Worm (Caenorhabditis elegans) whole organism, dauer: ENCODE measurements around the gene fbxa-116.

Experiments used
- unc-62 ChIP-seq: sonication (generic microtip); optimal IDR thresholded peaks from 2 replicates; lab custom pipeline; 2017; ENCODE audit warnings: missing biosample characterization, missing genetic modification reagents, missing genetic modification characterization

The fbxa-116 gene

ce11 chrV:20195451-20196036 lies 6.9 kb upstream of the fbxa-116 start, which contains the start of the genes srh-217 and Y113G7B.28:
TSS of gene srh-217 (minus strand) at chrV:20195551.
TSS of gene Y113G7B.28 (plus strand) at chrV:20195986.
- no peak for TF ChIP-seq unc-62 (GFP tag; lab: Kevin White, UChicago)

ce11 chrV:20192102-20192880 lies 3.6 kb upstream of the fbxa-116 start, which contains the start of the genes fbxa-115 and Y113G7B.27:
TSS of gene fbxa-115 (minus strand) at chrV:20192152.
TSS of gene Y113G7B.27 (plus strand) at chrV:20192830.
- no peak for TF ChIP-seq unc-62 (GFP tag; lab: Kevin White, UChicago)

ce11 chrV:20186579-20186978 lies 2.1 kb downstream of the fbxa-116 start, which contains the start of gene srz-16:
TSS of gene srz-16 (minus strand) at chrV:20186679.
- TF ChIP-seq unc-62 (GFP tag; lab: Kevin White, UChicago) = no peak

DNA sequence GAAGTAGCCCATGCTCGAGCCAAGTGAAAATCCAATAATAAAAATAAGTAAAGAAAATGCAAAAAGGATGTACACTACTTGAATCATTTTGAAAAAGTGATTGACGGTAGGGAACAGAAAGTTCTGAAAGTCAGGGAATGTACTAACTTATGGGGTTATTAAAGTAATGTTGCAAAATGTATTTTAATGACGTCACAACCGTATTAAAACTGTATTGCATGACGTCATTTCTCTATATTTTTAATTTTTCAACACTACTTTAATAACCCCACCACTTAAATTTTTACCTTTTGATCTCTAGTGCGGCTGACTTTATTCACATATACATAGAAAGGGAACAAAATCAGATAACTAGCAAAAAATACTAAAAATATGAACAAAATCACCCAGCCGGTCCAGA lies 6.4 kb downstream of the fbxa-116 start:
- TF ChIP-seq unc-62 (GFP tag; lab: Kevin White, UChicago) = no peak

DNA sequence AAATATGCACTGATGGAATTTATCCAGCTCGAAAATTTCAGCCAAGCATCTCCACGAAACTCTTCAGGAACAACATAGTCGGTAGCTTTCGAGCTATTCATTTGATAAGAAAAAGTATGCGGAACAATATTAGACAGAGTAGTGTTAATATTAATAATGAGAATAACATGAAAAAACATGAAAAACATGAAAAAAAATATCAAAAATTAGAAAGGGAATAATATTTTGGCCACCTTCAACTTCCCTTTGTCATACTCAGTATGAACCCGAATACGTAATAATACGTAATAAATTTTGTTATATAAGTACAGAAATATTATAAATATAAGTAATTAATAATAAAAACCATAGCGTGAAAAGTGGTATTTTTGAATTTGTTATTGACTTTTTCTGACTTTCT lies 16.7 kb downstream of the fbxa-116 start, which contains the start of gene srw-39:
Gene srw-39, minus strand, starts transcription at position 101 of the 400 bp plus-strand sequence.
- no peak for TF ChIP-seq unc-62 (GFP tag; lab: Kevin White, UChicago)

ce11 chrV:20165808-20166207 lies 22.9 kb downstream of the fbxa-116 start:
- TF ChIP-seq unc-62 (GFP tag; lab: Kevin White, UChicago) = no peak

DNA sequence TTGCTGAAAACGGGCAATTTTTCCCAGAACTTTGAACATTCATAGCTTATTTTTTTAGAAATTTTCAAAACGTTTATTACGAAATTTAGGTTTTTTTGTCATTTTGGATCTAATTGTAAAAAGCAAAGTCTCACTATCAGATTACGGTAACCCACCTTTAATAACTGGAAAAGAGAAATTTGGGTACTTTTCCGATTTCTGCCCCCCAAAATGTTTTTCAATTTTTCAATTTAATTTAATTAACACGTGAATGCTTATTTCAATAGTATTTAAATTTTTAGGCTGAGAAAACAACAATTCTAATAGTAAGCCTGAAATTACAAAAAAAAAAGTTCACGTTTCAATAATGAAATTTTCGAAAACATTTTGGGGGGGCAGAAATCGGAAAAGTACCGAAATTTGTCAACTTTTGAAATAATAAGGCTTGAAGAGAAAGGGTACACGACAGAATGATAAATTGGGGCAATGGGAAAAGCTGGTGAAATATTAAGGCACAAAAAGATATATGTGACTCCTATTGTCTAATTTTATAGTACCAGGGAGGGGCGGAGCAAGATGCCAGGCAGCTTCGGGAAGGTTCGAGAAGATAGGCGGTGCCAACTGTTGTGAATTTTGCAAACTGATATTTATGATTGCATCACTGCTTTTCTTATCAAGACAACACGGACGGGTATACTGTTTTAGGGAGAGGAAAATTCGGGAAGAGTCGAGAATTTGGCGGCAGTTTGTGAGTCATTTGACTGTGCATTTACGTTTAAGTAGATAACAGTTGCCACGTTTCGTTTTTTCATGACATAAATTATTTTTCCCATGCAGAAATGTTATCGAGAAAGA lies 24.4 kb downstream of the fbxa-116 start, which contains the start of gene F19B2.5:
Gene F19B2.5, minus strand, starts transcription at position 107 of the 834 bp plus-strand sequence.
- TF ChIP-seq unc-62 (GFP tag; lab: Kevin White, UChicago) = no peak

DNA sequence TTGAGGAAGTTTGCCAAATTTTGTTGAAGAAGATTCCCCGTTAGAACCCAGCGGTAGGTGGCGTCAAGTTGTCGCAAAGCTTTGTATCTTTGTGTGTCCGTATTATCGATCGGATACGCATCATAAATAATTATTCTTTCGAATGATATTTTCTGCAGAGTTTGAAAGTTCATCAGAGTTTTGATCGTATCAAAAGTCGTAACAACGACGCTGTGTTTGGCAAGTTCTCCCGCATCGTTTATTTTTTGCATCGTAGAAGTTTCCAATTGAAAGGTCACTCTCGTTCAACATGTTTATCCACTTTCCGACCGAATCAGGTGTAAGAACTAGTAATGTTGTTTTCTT lies 25.6 kb downstream of the fbxa-116 start:
- TF ChIP-seq unc-62 (GFP tag; lab: Kevin White, UChicago) = no peak

DNA sequence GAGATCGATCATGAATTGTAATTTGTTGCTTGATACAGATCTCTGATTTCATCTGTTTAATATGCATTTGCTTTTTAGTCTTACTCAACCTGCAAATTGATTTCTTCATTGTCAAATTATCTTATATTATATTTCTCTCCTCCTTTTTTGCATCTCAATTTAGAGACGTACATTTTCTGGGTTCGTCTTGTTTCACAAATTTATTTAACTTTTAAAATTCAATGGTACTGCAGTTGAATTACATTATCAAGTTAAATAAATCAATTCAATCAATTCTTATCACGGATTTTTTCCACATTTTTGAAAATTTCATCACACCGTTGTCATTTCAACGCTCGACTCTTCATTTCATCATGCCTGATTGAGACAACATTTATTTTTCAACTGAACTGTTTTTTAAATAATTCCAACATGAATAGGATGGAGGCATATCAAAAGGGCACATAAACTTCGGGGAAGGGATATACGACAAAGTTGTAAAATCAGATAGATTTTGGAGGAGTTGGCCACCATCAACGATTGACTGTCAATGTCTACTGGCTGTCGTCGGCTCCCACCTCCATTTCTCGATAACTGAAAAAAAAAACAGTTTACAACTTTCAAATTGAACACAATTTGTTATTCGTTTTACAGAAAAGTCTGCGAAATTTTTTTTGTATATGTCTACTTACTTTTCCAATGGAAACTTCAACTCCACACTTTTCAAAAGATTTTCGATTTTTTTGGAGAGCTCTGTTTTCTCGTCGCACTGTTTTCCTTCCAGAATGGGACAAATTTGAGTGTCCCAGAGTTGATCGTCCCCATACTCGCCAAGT lies 26.2 kb downstream of the fbxa-116 start:
- TF ChIP-seq unc-62 (GFP tag; lab: Kevin White, UChicago) = no peak

DNA sequence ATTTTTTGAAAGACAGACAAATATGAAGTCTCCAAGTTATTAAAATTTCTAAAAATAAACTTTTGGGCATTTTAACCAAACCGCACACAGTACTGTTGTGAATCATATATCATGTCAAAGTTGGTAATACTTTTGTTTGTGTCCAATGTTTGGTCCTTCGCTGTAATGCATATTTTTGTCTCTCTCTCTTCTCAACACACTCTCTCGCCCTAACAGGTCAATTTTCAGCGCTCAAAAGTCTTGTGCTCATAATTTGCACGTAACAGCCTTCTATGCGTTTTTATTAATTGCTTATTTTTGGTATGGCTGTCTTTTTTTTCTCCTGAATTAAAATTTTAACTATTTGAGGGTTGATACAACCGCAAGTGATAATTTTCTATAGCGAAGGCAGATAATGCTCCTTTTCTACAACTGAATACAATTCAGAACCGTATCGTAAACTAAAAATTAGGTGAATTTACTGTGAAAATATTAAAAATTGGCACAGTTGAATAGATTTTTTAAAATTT lies 26.9 kb downstream of the fbxa-116 start:
- TF ChIP-seq unc-62 (GFP tag; lab: Kevin White, UChicago) = no peak

ce11 chrV:20158223-20158622 lies 30.5 kb downstream of the fbxa-116 start, which contains the start of gene F19B2.6:
TSS of gene F19B2.6 (plus strand) at chrV:20158523.
- TF ChIP-seq unc-62 (GFP tag; lab: Kevin White, UChicago) = no peak

DNA sequence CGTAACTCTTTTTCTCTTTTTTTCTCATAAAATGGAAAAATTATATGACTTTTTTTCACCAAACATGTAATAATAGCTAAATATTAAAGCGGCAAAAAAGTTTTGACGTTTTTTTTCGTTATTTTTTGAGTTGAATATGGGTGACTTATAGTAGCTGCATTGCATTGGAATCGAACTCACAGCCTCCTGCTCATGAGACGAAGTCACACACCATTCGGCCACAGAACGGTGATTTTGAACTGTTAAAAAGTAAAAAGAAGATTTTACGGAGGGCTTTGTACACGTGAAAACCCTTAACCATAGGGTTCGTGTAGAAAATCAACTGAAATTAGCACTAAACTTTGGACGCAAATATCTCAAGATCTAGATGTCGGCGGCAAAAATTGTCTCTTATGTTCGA lies 36.8 kb downstream of the fbxa-116 start:
- no peak for TF ChIP-seq unc-62 (GFP tag; lab: Kevin White, UChicago)

ce11 chrV:20151432-20151831 lies 37.3 kb downstream of the fbxa-116 start, which contains the start of gene F19B2.7:
TSS of gene F19B2.7 (plus strand) at chrV:20151732.
- TF ChIP-seq unc-62 (GFP tag; lab: Kevin White, UChicago) = no peak

- TF ChIP-seq unc-62 (GFP tag; lab: Kevin White, UChicago) = no peak
Measured at ce11 chrV:20147662-20148245, 40.9 kb downstream of the fbxa-116 start, which contains the start of gene Y113G7A.13. TSS of gene Y113G7A.13 (plus strand) at chrV:20148195.
